Worm (Caenorhabditis elegans): ENCODE data around the gene F53C11.5.
A peak's percentile ranks its signal among the peaks of the same experiment; 100 is the strongest.

DNA sequence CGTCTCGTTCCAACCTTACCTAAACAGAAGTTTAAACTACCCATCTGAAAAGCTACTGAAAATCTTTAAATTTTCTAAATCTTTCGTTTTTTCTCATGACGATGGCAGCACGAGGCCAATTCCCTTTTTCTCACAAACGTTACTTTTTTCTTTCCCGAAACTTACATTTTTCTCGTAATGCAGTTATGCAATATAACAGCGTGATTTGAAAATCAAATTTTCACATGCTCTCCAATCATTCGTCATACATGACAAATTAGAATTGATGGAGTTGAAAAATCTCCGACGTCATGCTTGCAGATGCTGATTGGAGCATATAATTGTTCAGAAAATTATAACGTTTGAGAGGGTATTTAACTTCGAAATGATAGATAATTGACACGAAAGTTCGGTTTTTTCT, 23.6 kb upstream of the F53C11.5 start:
- no peak for TF ChIP-seq cey-2 (tag; optimal IDR thresholded peaks at IDR 0.05; ENCODE audit: borderline replicate concordance, insufficient read depth)
- peak; percentile 56 for TF ChIP-seq nhr-11 (tag; optimal IDR thresholded peaks at IDR 0.05)
- no peak for TF ChIP-seq nhr-10 (tag; optimal IDR thresholded peaks at IDR 0.05)
